Worm (Caenorhabditis elegans) whole organism, L1 larva: ENCODE data around the gene C29E4.12.

ENCODE experiments used
- C04F5.9 ChIP-seq: sonication (generic microtip); optimal IDR thresholded peaks from 2 replicates; lab custom pipeline; 2016; ENCODE audit warnings: missing genetic modification characterization, missing compliant biosample characterization
- C34B4.2 ChIP-seq: sonication (generic microtip); optimal IDR thresholded peaks from 2 replicates; lab custom pipeline; 2017; ENCODE audit warnings: mild to moderate bottlenecking, missing genetic modification characterization, missing compliant biosample characterization
- F16B12.6 ChIP-seq: fragments of 150-350 bp; optimal IDR thresholded peaks from 2 replicates; lab custom pipeline; 2014; ENCODE audit warnings: missing biosample characterization, missing genetic modification characterization
- alr-1 ChIP-seq: fragments of 200-800 bp; sonication (Bioruptor generic); optimal IDR thresholded peaks from 2 replicates; lab custom pipeline; 2018; ENCODE audit warnings: borderline replicate concordance, mild to moderate bottlenecking, missing genetic modification characterization, missing compliant biosample characterization
- aly-2 ChIP-seq: fragments of 150-350 bp; optimal IDR thresholded peaks from 2 replicates; lab custom pipeline; 2014; ENCODE audit warnings: missing biosample characterization, missing genetic modification characterization
- ama-1 ChIP-seq: fragments of 150-350 bp; optimal IDR thresholded peaks from 2 replicates; lab custom pipeline; 2014
- blmp-1 ChIP-seq: fragments of 150-350 bp; optimal IDR thresholded peaks from 2 replicates; lab custom pipeline; 2014; ENCODE audit warnings: missing biosample characterization, missing genetic modification characterization
- ceh-63 ChIP-seq: fragments of 200-800 bp; sonication (Bioruptor generic); optimal IDR thresholded peaks from 2 replicates; lab custom pipeline; 2018; ENCODE audit warnings: mild to moderate bottlenecking, missing genetic modification characterization, missing compliant biosample characterization
- ceh-88 ChIP-seq: fragments of 200-800 bp; sonication (Bioruptor generic); IDR thresholded peaks from 2 replicates; pipeline ENCODE4 v1.3.6; 2022; ENCODE audit warnings: missing genetic modification characterization, missing compliant biosample characterization
- dpl-1 ChIP-seq, 3 experiments: fragments of 150-350 bp in 2 of 3; sonication (generic microtip) in 1 of 3; optimal IDR thresholded peaks; 2 replicates each; lab custom pipeline; 2014 to 2017; ENCODE audit warnings: missing biosample characterization in 3 of 3, missing genetic modification characterization in 3 of 3, missing genetic modification reagents in 3 of 3
- dsc-1 ChIP-seq: sonication (generic microtip); optimal IDR thresholded peaks from 2 replicates; lab custom pipeline; 2016; ENCODE audit warnings: mild to moderate bottlenecking, missing genetic modification characterization, missing compliant biosample characterization
- efl-1 ChIP-seq, 4 experiments: fragments of 150-350 bp; optimal IDR thresholded peaks in 3 of 4; peaks in 1 of 4; 1 replicate in 1 of 4; 2 replicates in 3 of 4; lab custom pipeline; 2014; ENCODE audit warnings: missing biosample characterization in 2 of 4, missing genetic modification characterization in 2 of 4, missing genetic modification reagents in 2 of 4
- egl-13 ChIP-seq: sonication (generic microtip); optimal IDR thresholded peaks from 2 replicates; lab custom pipeline; 2016; ENCODE audit warnings: missing genotype, missing genetic modification reagents, missing genetic modification characterization, missing compliant biosample characterization
- elt-2 ChIP-seq: sonication (generic microtip); optimal IDR thresholded peaks from 2 replicates; lab custom pipeline; 2016; ENCODE audit warnings: missing genetic modification characterization, mild to moderate bottlenecking, inconsistent platforms, missing compliant biosample characterization, missing genetic modification reagents
- ets-5 ChIP-seq: fragments of 200-800 bp; sonication (Bioruptor generic); IDR thresholded peaks from 2 replicates; pipeline ENCODE4 v1.3.6; 2022; ENCODE audit warnings: missing genetic modification characterization, missing compliant biosample characterization
- fos-1 ChIP-seq: fragments of 150-350 bp; optimal IDR thresholded peaks from 2 replicates; lab custom pipeline; 2014; ENCODE audit warnings: missing biosample characterization, missing genetic modification characterization
- grh-1 ChIP-seq: fragments of 200-800 bp; sonication (Bioruptor generic); IDR thresholded peaks from 2 replicates; pipeline ENCODE4 v1.3.6; 2022; ENCODE audit warnings: missing genetic modification reagents, missing genetic modification characterization, missing compliant biosample characterization
- hpl-2 ChIP-seq: fragments of 150-350 bp; optimal IDR thresholded peaks from 2 replicates; lab custom pipeline; 2014; ENCODE audit warnings: missing biosample characterization, missing genetic modification reagents, missing genetic modification characterization
- isw-1 ChIP-seq: fragments of 200-800 bp; sonication (Bioruptor generic); IDR thresholded peaks from 2 replicates; pipeline ENCODE4 v1.3.6; 2022; ENCODE audit warnings: missing genetic modification characterization, missing compliant biosample characterization
- lin-14 ChIP-seq: fragments of 200-800 bp; sonication (Bioruptor generic); optimal IDR thresholded peaks from 2 replicates; lab custom pipeline; 2018; ENCODE audit warnings: mild to moderate bottlenecking, missing genetic modification characterization, moderate library complexity, missing compliant biosample characterization
- lin-35 ChIP-seq, 2 experiments: fragments of 150-350 bp; optimal IDR thresholded peaks; 2 replicates each; lab custom pipeline; 2014; ENCODE audit warnings: missing biosample characterization in 2 of 2, missing genetic modification characterization in 2 of 2, missing genetic modification reagents in 2 of 2
- lin-39 ChIP-seq: fragments of 150-350 bp; optimal IDR thresholded peaks from 2 replicates; lab custom pipeline; 2014; ENCODE audit warnings: missing biosample characterization, missing genetic modification reagents, missing genetic modification characterization
- lir-3 ChIP-seq: sonication (generic microtip); optimal IDR thresholded peaks from 2 replicates; lab custom pipeline; 2016; ENCODE audit warnings: mild to moderate bottlenecking, missing genetic modification characterization, moderate library complexity, missing compliant biosample characterization; ENCODE audit not compliant: poor library complexity
- lsy-2 ChIP-seq, 2 experiments: fragments of 150-350 bp; optimal IDR thresholded peaks; 2 replicates each; lab custom pipeline; 2014; ENCODE audit warnings: missing biosample characterization in 2 of 2, missing genetic modification characterization in 2 of 2
- mab-9 ChIP-seq: fragments of 200-800 bp; sonication (Bioruptor generic); IDR thresholded peaks from 2 replicates; pipeline ENCODE4 v1.3.6; 2022; ENCODE audit warnings: missing genetic modification reagents, missing genetic modification characterization, missing compliant biosample characterization
- mdl-1 ChIP-seq, 2 experiments: fragments of 150-350 bp; optimal IDR thresholded peaks; 2 replicates each; lab custom pipeline; 2014 to 2017; ENCODE audit warnings: missing biosample characterization in 2 of 2, missing genetic modification characterization in 2 of 2, inconsistent platforms in 1 of 2
- mef-2 ChIP-seq: fragments of 150-350 bp; optimal IDR thresholded peaks from 2 replicates; lab custom pipeline; 2014; ENCODE audit warnings: missing biosample characterization, missing genetic modification characterization
- mep-1 ChIP-seq: fragments of 150-350 bp; optimal IDR thresholded peaks from 2 replicates; lab custom pipeline; 2014; ENCODE audit warnings: missing biosample characterization, missing genetic modification characterization
- nhr-11 ChIP-seq: fragments of 150-350 bp; optimal IDR thresholded peaks from 2 replicates; lab custom pipeline; 2014; ENCODE audit warnings: missing biosample characterization, missing genetic modification characterization
- nhr-12 ChIP-seq: sonication (generic microtip); optimal IDR thresholded peaks from 2 replicates; lab custom pipeline; 2017; ENCODE audit warnings: missing biosample characterization, missing genetic modification characterization
- nhr-19 ChIP-seq: fragments of 200-800 bp; sonication (Bioruptor generic); conservative IDR thresholded peaks from 2 replicates; pipeline ENCODE4 v1.3.6; 2022; ENCODE audit warnings: missing genetic modification characterization, missing compliant biosample characterization
- nhr-237 ChIP-seq: fragments of 150-350 bp; optimal IDR thresholded peaks from 2 replicates; lab custom pipeline; 2014; ENCODE audit warnings: missing biosample characterization, missing genetic modification characterization
- nhr-28 ChIP-seq: fragments of 150-350 bp; optimal IDR thresholded peaks from 2 replicates; lab custom pipeline; 2014; ENCODE audit warnings: missing biosample characterization, missing genetic modification characterization
- nhr-47 ChIP-seq: sonication (generic microtip); optimal IDR thresholded peaks from 2 replicates; lab custom pipeline; 2016; ENCODE audit warnings: mild to moderate bottlenecking, missing genetic modification characterization, moderate library complexity, missing compliant biosample characterization
- nhr-71 ChIP-seq: sonication (generic microtip); optimal IDR thresholded peaks from 2 replicates; lab custom pipeline; 2016; ENCODE audit warnings: mild to moderate bottlenecking, missing genetic modification characterization, moderate library complexity, missing compliant biosample characterization
- nhr-76 ChIP-seq: sonication (generic microtip); optimal IDR thresholded peaks from 2 replicates; lab custom pipeline; 2017; ENCODE audit warnings: missing biosample characterization, missing genetic modification characterization
- nhr-85 ChIP-seq: sonication (generic microtip); peaks from one replicate; lab custom pipeline; 2016; ENCODE audit warnings: missing genetic modification characterization, inconsistent platforms, missing compliant biosample characterization
- nhr-90 ChIP-seq: sonication (generic microtip); optimal IDR thresholded peaks from 2 replicates; lab custom pipeline; 2016; ENCODE audit warnings: mild to moderate bottlenecking, missing genetic modification characterization, missing compliant biosample characterization; ENCODE audit not compliant: poor library complexity
- pqm-1 ChIP-seq: sonication (generic microtip); optimal IDR thresholded peaks from 3 replicates; lab custom pipeline; 2017; ENCODE audit warnings: missing biosample characterization, missing genetic modification characterization
- rnt-1 ChIP-seq: sonication (generic microtip); optimal IDR thresholded peaks from 2 replicates; lab custom pipeline; 2016; ENCODE audit warnings: mild to moderate bottlenecking, missing genetic modification characterization, moderate library complexity, missing compliant biosample characterization
- skn-1 ChIP-seq: fragments of 150-350 bp; optimal IDR thresholded peaks from 2 replicates; lab custom pipeline; 2014; ENCODE audit warnings: missing biosample characterization, missing genetic modification characterization
- snpc-4 ChIP-seq: fragments of 150-350 bp; optimal IDR thresholded peaks from 2 replicates; lab custom pipeline; 2014; ENCODE audit warnings: missing biosample characterization, missing genetic modification characterization
- snu-23 ChIP-seq: sonication (generic microtip); optimal IDR thresholded peaks from 2 replicates; lab custom pipeline; 2016; ENCODE audit warnings: missing genetic modification characterization, missing compliant biosample characterization
- sptf-1 ChIP-seq: fragments of 150-350 bp; optimal IDR thresholded peaks from 2 replicates; lab custom pipeline; 2014; ENCODE audit warnings: missing biosample characterization, missing genetic modification characterization
- tlp-1 ChIP-seq: fragments of 150-350 bp; optimal IDR thresholded peaks from 2 replicates; lab custom pipeline; 2014; ENCODE audit warnings: missing biosample characterization, missing genetic modification characterization
- unc-130 ChIP-seq: fragments of 150-350 bp; optimal IDR thresholded peaks from 2 replicates; lab custom pipeline; 2017; ENCODE audit warnings: missing biosample characterization, missing genetic modification characterization, inconsistent platforms
- unc-62 ChIP-seq: fragments of 150-350 bp; optimal IDR thresholded peaks from 2 replicates; lab custom pipeline; 2014; ENCODE audit warnings: missing biosample characterization, missing genetic modification reagents, missing genetic modification characterization
- unc-86 ChIP-seq: sonication (generic microtip); optimal IDR thresholded peaks from 2 replicates; lab custom pipeline; 2016; ENCODE audit warnings: missing genetic modification characterization, missing compliant biosample characterization
- unc-98 ChIP-seq: fragments of 200-800 bp; sonication (Bioruptor generic); IDR thresholded peaks from 2 replicates; pipeline ENCODE4 v1.3.6; 2022; ENCODE audit warnings: missing genetic modification characterization, missing compliant biosample characterization
- vab-15 ChIP-seq: sonication (generic microtip); optimal IDR thresholded peaks from 2 replicates; lab custom pipeline; 2017; ENCODE audit warnings: missing genotype, mild to moderate bottlenecking, missing genetic modification characterization, missing compliant biosample characterization
- zag-1 ChIP-seq: fragments of 150-350 bp; optimal IDR thresholded peaks from 2 replicates; lab custom pipeline; 2014; ENCODE audit warnings: missing biosample characterization, missing genetic modification characterization
- ztf-11 ChIP-seq, 2 experiments: sonication (generic microtip); optimal IDR thresholded peaks; 2 replicates each; lab custom pipeline; 2016 to 2017; ENCODE audit warnings: missing genetic modification characterization in 2 of 2, missing biosample characterization in 1 of 2, missing compliant biosample characterization in 1 of 2
- ztf-4 ChIP-seq: fragments of 150-350 bp; optimal IDR thresholded peaks from 2 replicates; lab custom pipeline; 2014; ENCODE audit warnings: missing biosample characterization, missing genetic modification characterization

The C29E4.12 gene

ce11 chrIII:7973968-7974607 lies 33.1 kb downstream of the C29E4.12 start (continued):
- TF ChIP-seq nhr-28 (tag; lab: Kevin White, UChicago) (no peak), dsc-1 (tag; lab: Kevin White, UChicago) (no peak), hpl-2 (GFP tag; lab: Kevin White, UChicago) (no peak), lin-14 (GFP tag; lab: Kevin White, UChicago) (peak; percentile 57), ztf-11 (tag; optimal IDR thresholded peaks at IDR 0.05; lab: Kevin White, UChicago) (no peak), F16B12.6 (no peak), efl-1 (optimal IDR thresholded peaks at IDR 0.05; lab: Kevin White, UChicago) (no peak), efl-1 (GFP tag; optimal IDR thresholded peaks at IDR 0.05 in 1 of 2; lab: Kevin White, UChicago) (peak in 1 of 2 experiments; percentile 82), grh-1 (GFP tag; lab: Robert Waterston, UW) (no peak), aly-2 (no peak), egl-13 (no peak), skn-1 (tag; lab: Kevin White, UChicago) (no peak), nhr-11 (tag; lab: Kevin White, UChicago) (no peak), mef-2 (tag; lab: Kevin White, UChicago) (no peak), nhr-237 (tag; lab: Kevin White, UChicago) (no peak), dpl-1 (GFP tag; optimal IDR thresholded peaks at IDR 0.05; lab: Kevin White, UChicago) (peak in 2 of 3 experiments; percentile 13 to 19), tlp-1 (tag; lab: Kevin White, UChicago) (no peak), mdl-1 (tag; optimal IDR thresholded peaks at IDR 0.05; lab: Kevin White, UChicago) (peak in 1 of 2 experiments; percentile 3), nhr-85 (tag; lab: Kevin White, UChicago) (peak; percentile 70), sptf-1 (tag; lab: Kevin White, UChicago) (no peak), fos-1 (tag; lab: Kevin White, UChicago) (no peak), blmp-1 (tag; lab: Kevin White, UChicago) (peak; percentile 58), lsy-2 (tag; optimal IDR thresholded peaks at IDR 0.05; lab: Kevin White, UChicago) (peak in 1 of 2 experiments; percentile 19), nhr-12 (tag; lab: Kevin White, UChicago) (no peak), C04F5.9 (tag; lab: Kevin White, UChicago) (no peak), unc-130 (tag; lab: Kevin White, UChicago) (no peak), elt-2 (peak; percentile 34), nhr-19 (GFP tag; lab: Robert Waterston, UW) (peak; percentile 69), rnt-1 (no peak), pqm-1 (tag; lab: Kevin White, UChicago) (no peak), lin-35 (GFP tag; optimal IDR thresholded peaks at IDR 0.05; lab: Kevin White, UChicago) (peak in 1 of 2 experiments; percentile 39), nhr-76 (tag; lab: Kevin White, UChicago) (no peak), nhr-71 (tag; lab: Kevin White, UChicago) (peak; percentile 56), isw-1 (GFP tag; lab: Robert Waterston, UW) (no peak), ztf-4 (tag; lab: Kevin White, UChicago) (peak; percentile 34), C34B4.2 (tag; lab: Kevin White, UChicago) (no peak), ama-1 (lab: Kevin White, UChicago) (peak; percentile 27), mep-1 (no peak), unc-86 (no peak), unc-98 (GFP tag; lab: Robert Waterston, UW) (no peak), alr-1 (tag; lab: Kevin White, UChicago) (no peak), lir-3 (tag; lab: Kevin White, UChicago) (no peak), snu-23 (GFP tag; lab: Kevin White, UChicago) (peak; percentile 50), mab-9 (no peak), zag-1 (tag; lab: Kevin White, UChicago) (no peak), nhr-90 (tag; lab: Kevin White, UChicago) (no peak), ceh-63 (GFP tag; lab: Kevin White, UChicago) (no peak), lin-39 (no peak), vab-15 (no peak), ceh-88 (GFP tag; lab: Robert Waterston, UW) (no peak), unc-62 (no peak), ets-5 (GFP tag; lab: Robert Waterston, UW) (no peak), nhr-47 (tag; lab: Kevin White, UChicago) (no peak), snpc-4 (tag; lab: Kevin White, UChicago) (no peak)
